Worm (Caenorhabditis elegans): ENCODE data around the gene T24B8.7.

Gene T24B8.7

DNA sequence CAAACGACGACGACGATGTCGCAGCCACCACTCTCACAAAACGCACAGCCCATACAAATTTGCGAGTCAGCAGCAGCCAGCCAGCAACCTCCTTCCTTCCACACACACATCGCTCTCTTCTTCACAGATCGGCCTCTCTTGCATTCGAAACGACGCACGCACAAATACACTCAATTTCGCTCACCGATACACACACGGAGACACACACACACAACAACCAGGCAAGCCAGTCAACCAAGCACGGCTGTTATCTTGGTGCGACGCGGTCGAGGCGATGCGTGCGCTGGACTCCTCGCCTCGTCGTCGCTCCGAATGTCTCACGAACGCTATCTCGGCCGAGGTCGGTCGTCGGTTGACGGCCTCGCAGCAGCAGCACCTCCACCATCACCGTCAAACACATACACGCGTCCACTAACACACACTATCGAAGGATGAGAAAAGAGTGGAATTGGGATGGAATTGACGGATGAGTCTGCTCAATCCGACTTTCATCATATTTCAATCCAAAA lies 6.9 kb upstream of the T24B8.7 start:
- TF ChIP-seq tlp-1 (tag; optimal IDR thresholded peaks at IDR 0.05) (no peak), ztf-4 (tag; optimal IDR thresholded peaks at IDR 0.05) (peak; percentile 80), sup-37 (GFP tag; optimal IDR thresholded peaks at IDR 0.05) (no peak), aly-2 (tag; optimal IDR thresholded peaks at IDR 0.05) (peak; percentile 52), mab-9 (GFP tag; IDR thresholded peaks at IDR 0.05) (no peak; the same call in 1 of the 2 replicates), fos-1 (tag; optimal IDR thresholded peaks at IDR 0.05) (peak; percentile 88), skn-1 (tag; optimal IDR thresholded peaks at IDR 0.05) (peak; percentile 75), efl-1 (optimal IDR thresholded peaks at IDR 0.05) (peak; percentile 71 to 74), efl-1 (GFP tag; optimal IDR thresholded peaks at IDR 0.05 in 1 of 2) (peak; percentile 42 to 96), fkh-4 (tag; optimal IDR thresholded peaks at IDR 0.05; ENCODE audit: borderline replicate concordance) (no peak), lir-3 (tag; optimal IDR thresholded peaks at IDR 0.05; ENCODE audit: poor library complexity) (peak; percentile 57), ceh-63 (GFP tag; optimal IDR thresholded peaks at IDR 0.05) (no peak), xbp-1 (tag; optimal IDR thresholded peaks at IDR 0.05) (peak; percentile 78), unc-130 (tag; optimal IDR thresholded peaks at IDR 0.05) (peak; percentile 83), elt-3 (tag; optimal IDR thresholded peaks at IDR 0.05) (peak in 5 of 6 experiments; percentile 39 to 83 (median 59)), unc-98 (GFP tag; IDR thresholded peaks at IDR 0.05) (no peak), unc-86 (tag; optimal IDR thresholded peaks at IDR 0.05) (peak; percentile 59), hlh-17 (GFP tag; optimal IDR thresholded peaks at IDR 0.05; ENCODE audit: borderline replicate concordance) (no peak), unc-30 (tag; optimal IDR thresholded peaks at IDR 0.05) (no peak), ztf-11 (tag; optimal IDR thresholded peaks at IDR 0.05) (peak in 1 of 2 experiments; percentile 83), vab-15 (tag; optimal IDR thresholded peaks at IDR 0.05) (no peak), C04F5.9 (tag; optimal IDR thresholded peaks at IDR 0.05) (peak; percentile 39), nhr-85 (tag) (peak; percentile 85), nhr-28 (tag; optimal IDR thresholded peaks at IDR 0.05) (no peak), pag-3 (tag; optimal IDR thresholded peaks at IDR 0.05; ENCODE audit: borderline replicate concordance, insufficient read depth) (no peak), egl-13 (tag; optimal IDR thresholded peaks at IDR 0.05) (peak; percentile 62), nhr-76 (tag; optimal IDR thresholded peaks at IDR 0.05) (peak; percentile 91), dpl-1 (GFP tag; optimal IDR thresholded peaks at IDR 0.05) (peak; percentile 53 to 64 (median 55)), ceh-82 (tag; optimal IDR thresholded peaks at IDR 0.05) (peak; percentile 70 to 97 (median 76)), unc-62 (GFP tag; optimal IDR thresholded peaks at IDR 0.05) (no peak), Y116A8C.19 (tag; optimal IDR thresholded peaks at IDR 0.05; ENCODE audit: borderline replicate concordance) (no peak), lsy-2 (tag; optimal IDR thresholded peaks at IDR 0.05) (peak; percentile 77 to 93), pax-3 (tag; optimal IDR thresholded peaks at IDR 0.05) (peak; percentile 23), C16A3.4 (tag; optimal IDR thresholded peaks at IDR 0.05) (peak; percentile 94), jun-1 (tag; optimal IDR thresholded peaks at IDR 0.05) (peak; percentile 94), lin-14 (GFP tag; optimal IDR thresholded peaks at IDR 0.05) (peak; percentile 97), F16B12.6 (tag; optimal IDR thresholded peaks at IDR 0.05) (peak; percentile 62), nhr-90 (tag; optimal IDR thresholded peaks at IDR 0.05; ENCODE audit: poor library complexity) (peak; percentile 78), mdl-1 (tag; optimal IDR thresholded peaks at IDR 0.05) (peak in 1 of 2 experiments; percentile 93), nhr-11 (tag; optimal IDR thresholded peaks at IDR 0.05) (no peak), ceh-88 (GFP tag; IDR thresholded peaks at IDR 0.05) (no peak), ceh-90 (tag; optimal IDR thresholded peaks at IDR 0.05) (no peak), rnt-1 (tag; optimal IDR thresholded peaks at IDR 0.05) (peak; percentile 73), mef-2 (tag; optimal IDR thresholded peaks at IDR 0.05) (no peak), swsn-7 (tag; optimal IDR thresholded peaks at IDR 0.05) (peak; percentile 91), nhr-237 (tag; optimal IDR thresholded peaks at IDR 0.05) (peak; percentile 64), lin-35 (GFP tag; optimal IDR thresholded peaks at IDR 0.05) (peak; percentile 73 to 86), irx-1 (tag; optimal IDR thresholded peaks at IDR 0.05) (peak; percentile 31), zag-1 (tag; optimal IDR thresholded peaks at IDR 0.05) (no peak), grh-1 (GFP tag; IDR thresholded peaks at IDR 0.05) (no peak), alr-1 (tag; optimal IDR thresholded peaks at IDR 0.05; ENCODE audit: borderline replicate concordance) (no peak), lin-15B (tag; optimal IDR thresholded peaks at IDR 0.05) (peak; percentile 68)
